Fruit fly (Drosophila melanogaster): ENCODE data around the gene CG34263.

CG34263 gene

dm6 chr3L:292146-292776 is 26.6 kb upstream of the CG34263 start (continued):
- TF ChIP-seq MTF-1 (GFP tag; optimal IDR thresholded peaks at IDR 0.05; ENCODE audit: borderline replicate concordance) = no peak
- no peak for TF ChIP-seq CG10431 (GFP tag; optimal IDR thresholded peaks at IDR 0.05)
- TF ChIP-seq bowl (GFP tag; IDR thresholded peaks at IDR 0.05) = no peak
- TF ChIP-seq CG10274 (GFP tag; optimal IDR thresholded peaks at IDR 0.05) = no peak
- TF ChIP-seq Hmr (GFP tag; optimal IDR thresholded peaks at IDR 0.05) = peak; percentile 48
- no peak for TF ChIP-seq slou (GFP tag; optimal IDR thresholded peaks at IDR 0.05)
- no peak for TF ChIP-seq fd64A (GFP tag; optimal IDR thresholded peaks at IDR 0.05)
- TF ChIP-seq CG12391 (tag; optimal IDR thresholded peaks at IDR 0.05) = peak; percentile 34
- 0 out of 2 replicates have a peak, but pooled peaks have one; percentile 27 for TF ChIP-seq CG6689 (GFP tag; IDR thresholded peaks at IDR 0.05)
- TF ChIP-seq Usf (GFP tag; optimal IDR thresholded peaks at IDR 0.05) = no peak
- peak; percentile 80 for TF ChIP-seq CG4854 (GFP tag; optimal IDR thresholded peaks at IDR 0.05)
- TF ChIP-seq CG1832 (GFP tag; optimal IDR thresholded peaks at IDR 0.05) = no peak
- no peak for TF ChIP-seq CG15479 (GFP tag; optimal IDR thresholded peaks at IDR 0.05)
- no peak for TF ChIP-seq CG5180 (GFP tag; optimal IDR thresholded peaks at IDR 0.05)
- peak; percentile 4 for TF ChIP-seq NC2β (GFP tag; optimal IDR thresholded peaks at IDR 0.05)
- no peak for TF ChIP-seq CG6272 (GFP tag; IDR thresholded peaks at IDR 0.05)
- peak in 1 of 2 experiments; percentile 86 for TF ChIP-seq Pdp1 (GFP tag; optimal IDR thresholded peaks at IDR 0.05)
- no peak for TF ChIP-seq odd (GFP tag; optimal IDR thresholded peaks at IDR 0.05)
- no peak for TF ChIP-seq dmrt11E (tag; optimal IDR thresholded peaks at IDR 0.05)
- peak; percentile 49 for TF ChIP-seq cg (GFP tag; optimal IDR thresholded peaks at IDR 0.05)
- TF ChIP-seq Ravus (GFP tag; IDR thresholded peaks at IDR 0.05) = no peak
- TF ChIP-seq org-1 (GFP tag; optimal IDR thresholded peaks at IDR 0.05) = no peak
- no peak for TF ChIP-seq CG10462 (GFP tag; optimal IDR thresholded peaks at IDR 0.05)
- TF ChIP-seq Stat92E (GFP tag; optimal IDR thresholded peaks at IDR 0.05) = peak in 1 of 3 experiments; percentile 71
- no peak for TF ChIP-seq bab2 (GFP tag; optimal IDR thresholded peaks at IDR 0.05)
- TF ChIP-seq ara (GFP tag; IDR thresholded peaks at IDR 0.05) = no peak; the same call in 1 of the 2 replicates
- TF ChIP-seq CG18599 (GFP tag; optimal IDR thresholded peaks at IDR 0.05) = peak; percentile 16
- TF ChIP-seq Med (GFP tag) = peak; percentile 79
- no peak for TF ChIP-seq CG16815 (GFP tag; optimal IDR thresholded peaks at IDR 0.05)
- TF ChIP-seq zf30C (GFP tag; optimal IDR thresholded peaks at IDR 0.05) = no peak
- peak; percentile 61; the same call in 2 of the 3 replicates for TF ChIP-seq Opbp (GFP tag; IDR thresholded peaks at IDR 0.05; ENCODE audit: partially characterized antibody)
- TF ChIP-seq disco-r (GFP tag; optimal IDR thresholded peaks at IDR 0.05) = no peak
- no peak for TF ChIP-seq mam (GFP tag; optimal IDR thresholded peaks at IDR 0.05)
- TF ChIP-seq phol (tag; optimal IDR thresholded peaks at IDR 0.05) = peak; percentile 51
- TF ChIP-seq Dref (GFP tag; IDR thresholded peaks at IDR 0.05) = 0 out of 2 replicates have a peak, but pooled peaks have one; percentile 29
- TF ChIP-seq E2f2 (GFP tag; IDR thresholded peaks at IDR 0.05) = peak; percentile 96
- TF ChIP-seq Gsc (GFP tag; IDR thresholded peaks at IDR 0.05) = no peak
- TF ChIP-seq CG8478 (optimal IDR thresholded peaks at IDR 0.05) = no peak
- peak; percentile 88 for TF ChIP-seq pita (GFP tag; optimal IDR thresholded peaks at IDR 0.05)
- TF ChIP-seq CG7987 (GFP tag; optimal IDR thresholded peaks at IDR 0.05) = peak; percentile 38
- TF ChIP-seq D19A (tag; optimal IDR thresholded peaks at IDR 0.05) = peak; percentile 23
- no peak for TF ChIP-seq gcm (GFP tag; optimal IDR thresholded peaks at IDR 0.05)
- no peak for TF ChIP-seq CG2129 (GFP tag; IDR thresholded peaks at IDR 0.05; ENCODE audit: partially characterized antibody)
- TF ChIP-seq Mrtf (GFP tag; IDR thresholded peaks at IDR 0.05) = no peak
- TF ChIP-seq unpg (GFP tag; optimal IDR thresholded peaks at IDR 0.05) = no peak
- TF ChIP-seq CG8359 (GFP tag; optimal IDR thresholded peaks at IDR 0.05; ENCODE audit: borderline replicate concordance) = no peak
- peak; percentile 51 for TF ChIP-seq CG33213 (GFP tag; optimal IDR thresholded peaks at IDR 0.05)
- no peak; the same call in 1 of the 2 replicates for TF ChIP-seq sna (GFP tag; IDR thresholded peaks at IDR 0.05; ENCODE audit: partially characterized antibody)

Data from whole organism, embryonic.